Worm (Caenorhabditis elegans) whole organism, midembryonic: Measurements from ENCODE around the gene pdfr-1.

Experiments
- T22C8.4 ChIP-seq: fragments of 200-800 bp; sonication (Bioruptor generic); IDR thresholded peaks from 2 replicates; pipeline ENCODE4 v1.3.6; 2022; ENCODE audit warnings: missing genetic modification characterization, missing compliant biosample characterization
- cog-1 ChIP-seq: sonication (generic microtip); optimal IDR thresholded peaks from 2 replicates; lab custom pipeline; 2016; ENCODE audit warnings: missing genetic modification characterization, missing compliant biosample characterization
- flt-1 ChIP-seq: fragments of 200-800 bp; sonication (Bioruptor generic); IDR thresholded peaks from 2 replicates; pipeline ENCODE4 v1.3.6; 2022; ENCODE audit warnings: missing genetic modification characterization, missing compliant biosample characterization
- klf-2 ChIP-seq: fragments of 200-800 bp; sonication (Bioruptor generic); conservative IDR thresholded peaks from 2 replicates; pipeline ENCODE4 v1.3.6; 2022; ENCODE audit warnings: missing genetic modification reagents, missing genetic modification characterization, missing compliant biosample characterization
- med-1 ChIP-seq: sonication (generic microtip); optimal IDR thresholded peaks from 2 replicates; lab custom pipeline; 2017; ENCODE audit warnings: missing genetic modification characterization, mild to moderate bottlenecking, missing compliant biosample characterization, antibody characterized with exemption, missing genetic modification reagents; ENCODE audit not compliant: insufficient read depth
- ref-1 ChIP-seq: fragments of 200-800 bp; sonication (Bioruptor generic); conservative IDR thresholded peaks from 2 replicates; pipeline ENCODE4 v1.3.6; 2022; ENCODE audit warnings: missing genetic modification reagents, missing genetic modification characterization, missing compliant biosample characterization
- tab-1 ChIP-seq: fragments of 200-800 bp; sonication (Bioruptor generic); IDR thresholded peaks from 2 replicates; pipeline ENCODE4 v1.3.6; 2022; ENCODE audit warnings: missing genetic modification characterization, missing compliant biosample characterization
- ztf-23 ChIP-seq: fragments of 200-800 bp; sonication (Bioruptor generic); IDR thresholded peaks from 2 replicates; pipeline ENCODE4 v1.3.6; 2022; ENCODE audit warnings: missing genetic modification reagents, missing genetic modification characterization, missing compliant biosample characterization
- ztf-29 ChIP-seq: fragments of 200-800 bp; sonication (Bioruptor generic); IDR thresholded peaks from 2 replicates; pipeline ENCODE4 v1.3.6; 2022; ENCODE audit warnings: missing genetic modification reagents, missing genetic modification characterization, missing compliant biosample characterization

Gene pdfr-1

ce11 chrIII:6661660-6662059 is 9.8 kb upstream of the pdfr-1 start:
- TF ChIP-seq ztf-29 (peak; percentile 68; the same call in 1 of the 2 replicates), ztf-23 (peak; percentile 87), flt-1 (GFP tag; lab: Robert Waterston, UW) (peak; percentile 88), klf-2 (peak; percentile 75), T22C8.4 (GFP tag; lab: Robert Waterston, UW) (peak; percentile 74), ref-1 (GFP tag; lab: Robert Waterston, UW) (peak; percentile 60), tab-1 (GFP tag; lab: Robert Waterston, UW) (peak; percentile 91)

ce11 chrIII:6655830-6656229 is 3.9 kb upstream of the pdfr-1 start:
- TF ChIP-seq tab-1 (GFP tag; lab: Robert Waterston, UW) (no peak), T22C8.4 (GFP tag; lab: Robert Waterston, UW) (no peak), med-1 (GFP tag; lab: Kevin White, UChicago) (no peak), klf-2 (no peak), ztf-23 (no peak), ztf-29 (no peak), ref-1 (GFP tag; lab: Robert Waterston, UW) (no peak)

ce11 chrIII:6653932-6654331 is 2.0 kb upstream of the pdfr-1 start:
- TF ChIP-seq med-1 (GFP tag; lab: Kevin White, UChicago) (no peak), klf-2 (no peak), ztf-29 (no peak), ref-1 (GFP tag; lab: Robert Waterston, UW) (no peak), flt-1 (GFP tag; lab: Robert Waterston, UW) (no peak), ztf-23 (no peak), cog-1 (tag; lab: Kevin White, UChicago) (no peak), T22C8.4 (GFP tag; lab: Robert Waterston, UW) (no peak), tab-1 (GFP tag; lab: Robert Waterston, UW) (no peak)

DNA sequence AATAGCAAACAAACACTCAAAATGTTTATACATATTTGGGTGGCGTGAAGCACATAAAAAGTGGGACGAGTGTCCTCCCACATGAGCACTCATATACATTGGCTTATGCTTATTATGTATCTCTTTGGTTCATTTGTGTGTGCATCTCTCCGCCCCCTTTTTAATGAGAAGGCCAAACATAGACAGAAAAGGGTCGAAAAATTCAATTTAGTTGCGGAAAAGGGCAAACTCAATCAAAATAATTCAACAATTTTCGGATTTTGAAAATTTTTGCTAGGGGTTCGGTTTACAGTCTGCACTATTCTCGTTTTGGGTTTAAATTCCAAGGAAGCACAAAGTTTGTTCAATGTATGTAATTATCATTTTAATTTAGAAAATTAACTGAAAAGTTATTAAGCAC is 4.3 kb downstream of the pdfr-1 start:
- TF ChIP-seq klf-2 (no peak), ref-1 (GFP tag; lab: Robert Waterston, UW) (no peak), ztf-23 (no peak), T22C8.4 (GFP tag; lab: Robert Waterston, UW) (no peak), ztf-29 (no peak), med-1 (GFP tag; lab: Kevin White, UChicago) (no peak), cog-1 (tag; lab: Kevin White, UChicago) (no peak)

DNA sequence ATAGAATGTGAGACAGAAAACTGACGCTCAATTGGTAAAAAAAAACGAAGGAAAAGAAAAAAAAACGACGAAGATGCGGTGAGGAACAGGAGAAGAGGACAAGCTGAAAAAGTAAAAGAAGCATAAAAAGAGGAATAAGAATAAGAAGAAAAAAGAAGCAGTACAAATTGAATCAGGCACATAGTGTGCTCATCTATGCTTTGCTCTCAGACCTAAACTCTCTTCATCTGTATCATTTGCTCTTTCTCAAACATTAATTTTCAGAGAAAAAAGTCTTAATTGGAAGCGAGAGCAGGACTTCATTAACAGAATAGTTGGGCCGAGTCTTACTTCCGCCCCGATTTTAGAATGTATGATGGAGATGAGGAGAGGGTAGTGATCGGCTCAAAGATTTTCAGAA is 5.0 kb downstream of the pdfr-1 start:
- TF ChIP-seq ztf-23: no peak
- TF ChIP-seq ref-1 (GFP tag; lab: Robert Waterston, UW): no peak
- TF ChIP-seq tab-1 (GFP tag; lab: Robert Waterston, UW): no peak
- no peak for TF ChIP-seq ztf-29
- TF ChIP-seq cog-1 (tag; lab: Kevin White, UChicago): no peak
- no peak for TF ChIP-seq med-1 (GFP tag; lab: Kevin White, UChicago)
- no peak for TF ChIP-seq flt-1 (GFP tag; lab: Robert Waterston, UW)
- TF ChIP-seq T22C8.4 (GFP tag; lab: Robert Waterston, UW): no peak
- no peak for TF ChIP-seq klf-2

DNA sequence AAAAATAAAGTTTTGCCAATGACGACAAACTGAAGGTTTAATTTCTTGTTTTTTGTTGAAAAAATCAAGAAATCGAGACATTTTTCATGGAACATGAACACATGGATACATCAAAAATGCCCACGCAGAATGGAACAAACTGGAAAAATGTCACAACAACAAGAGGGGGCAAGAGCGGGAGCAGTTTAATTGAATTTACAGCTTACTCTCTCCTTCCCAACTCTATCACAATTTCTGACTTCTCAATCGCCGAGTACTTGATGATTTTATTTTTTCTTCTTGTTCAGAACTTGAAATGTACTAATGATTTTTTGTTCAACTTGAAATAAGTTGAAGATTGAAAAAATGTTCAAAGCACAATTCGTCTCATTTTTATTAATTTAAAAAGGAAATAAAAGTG is 6.6 kb downstream of the pdfr-1 start:
- no peak for TF ChIP-seq ztf-29
- TF ChIP-seq cog-1 (tag; lab: Kevin White, UChicago): no peak
- no peak for TF ChIP-seq ref-1 (GFP tag; lab: Robert Waterston, UW)
- TF ChIP-seq T22C8.4 (GFP tag; lab: Robert Waterston, UW): no peak
- no peak for TF ChIP-seq klf-2

- no peak for TF ChIP-seq ztf-23
These were observed 12.9 kb downstream of the pdfr-1 start for ce11 chrIII:6639028-6639427.

DNA sequence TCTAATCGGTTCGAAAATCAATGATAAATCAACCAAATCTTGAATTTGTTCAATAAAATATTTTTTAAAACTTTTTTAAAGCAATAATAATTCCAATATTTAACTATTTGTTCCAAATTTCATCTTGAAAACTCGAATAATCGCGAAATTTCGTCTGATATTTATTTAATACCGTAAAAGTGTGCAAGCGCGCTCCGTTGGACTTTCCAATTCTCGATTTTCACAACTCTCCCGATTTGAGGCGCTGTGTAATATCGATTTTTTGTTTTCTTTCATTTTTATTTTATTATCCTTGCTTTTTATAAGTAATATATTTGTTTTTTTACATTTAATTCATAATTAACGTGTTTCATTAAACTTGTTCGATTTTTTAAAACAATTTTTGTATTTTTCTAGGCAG is 24.0 kb downstream of the pdfr-1 start:
- 0 out of 2 replicates have a peak, but pooled peaks have one; percentile 44 for TF ChIP-seq T22C8.4 (GFP tag; lab: Robert Waterston, UW)

- TF ChIP-seq med-1 (GFP tag; lab: Kevin White, UChicago) (no peak), ztf-23 (no peak), ztf-29 (no peak), ref-1 (GFP tag; lab: Robert Waterston, UW) (no peak), klf-2 (no peak), cog-1 (tag; lab: Kevin White, UChicago) (no peak), tab-1 (GFP tag; lab: Robert Waterston, UW) (no peak), T22C8.4 (GFP tag; lab: Robert Waterston, UW) (no peak), flt-1 (GFP tag; lab: Robert Waterston, UW) (no peak)
These were observed 26.6 kb downstream of the pdfr-1 start for ce11 chrIII:6625317-6625716.

DNA sequence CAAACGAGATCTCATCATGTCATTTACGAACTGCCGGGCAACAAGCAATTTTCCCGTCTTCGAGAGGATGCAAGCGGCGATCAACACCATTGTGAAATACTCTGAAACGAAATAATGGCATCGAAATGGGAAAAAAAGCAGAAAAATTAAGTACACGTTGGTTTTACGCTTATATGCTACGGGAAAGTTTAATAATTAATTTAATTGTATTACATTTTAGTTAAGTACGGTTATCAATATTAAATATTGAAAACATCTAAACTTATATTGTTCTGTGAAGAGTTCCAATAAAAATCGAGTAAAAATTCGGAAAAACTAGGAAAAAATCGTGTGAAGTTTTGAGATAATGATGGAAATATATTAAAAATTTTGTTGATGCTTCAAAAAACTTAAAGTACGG is 27.0 kb downstream of the pdfr-1 start, which contains the start of gene copd-1:
Gene copd-1 (minus strand): TSS at position 101 of the 400 bp plus-strand sequence.
- no peak for TF ChIP-seq klf-2
- TF ChIP-seq cog-1 (tag; lab: Kevin White, UChicago): no peak
- no peak for TF ChIP-seq flt-1 (GFP tag; lab: Robert Waterston, UW)

ce11 chrIII:6619952-6620351 is 31.9 kb downstream of the pdfr-1 start, which contains the start of gene C13B9.2:
C13B9.2 (plus strand) TSS chrIII:6620252.
- TF ChIP-seq ztf-29: no peak
- no peak for TF ChIP-seq T22C8.4 (GFP tag; lab: Robert Waterston, UW)
- no peak for TF ChIP-seq cog-1 (tag; lab: Kevin White, UChicago)
- no peak for TF ChIP-seq flt-1 (GFP tag; lab: Robert Waterston, UW)
- no peak for TF ChIP-seq klf-2
- no peak for TF ChIP-seq ztf-23
- no peak for TF ChIP-seq med-1 (GFP tag; lab: Kevin White, UChicago)
